Worm (Caenorhabditis elegans): ENCODE data around the gene F36D3.8.

- TF ChIP-seq tbx-9 (tag; optimal IDR thresholded peaks at IDR 0.05; ENCODE audit: borderline replicate concordance) (no peak), nhr-179 (tag; optimal IDR thresholded peaks at IDR 0.05) (no peak), unc-62 (GFP tag; optimal IDR thresholded peaks at IDR 0.05) (no peak), madf-3 (GFP tag; IDR thresholded peaks at IDR 0.05) (no peak), him-1 (tag; optimal IDR thresholded peaks at IDR 0.05) (no peak), rec-8 (tag; optimal IDR thresholded peaks at IDR 0.05) (no peak), attf-5 (GFP tag; optimal IDR thresholded peaks at IDR 0.05) (no peak), ceh-40 (GFP tag; IDR thresholded peaks at IDR 0.05) (no peak), fkh-3 (tag; optimal IDR thresholded peaks at IDR 0.05) (no peak), ztf-3 (GFP tag; optimal IDR thresholded peaks at IDR 0.05) (no peak), let-526 (GFP tag; IDR thresholded peaks at IDR 0.05) (no peak)
These were observed 32.6 kb upstream of the F36D3.8 start, which contains the start of gene comt-2 for ce11 chrV:16494359-16494758.

Data from whole organism, young adult.